Fruit fly (Drosophila melanogaster): ENCODE measurements around the gene RabGGTb.

The RabGGTb gene

DNA sequence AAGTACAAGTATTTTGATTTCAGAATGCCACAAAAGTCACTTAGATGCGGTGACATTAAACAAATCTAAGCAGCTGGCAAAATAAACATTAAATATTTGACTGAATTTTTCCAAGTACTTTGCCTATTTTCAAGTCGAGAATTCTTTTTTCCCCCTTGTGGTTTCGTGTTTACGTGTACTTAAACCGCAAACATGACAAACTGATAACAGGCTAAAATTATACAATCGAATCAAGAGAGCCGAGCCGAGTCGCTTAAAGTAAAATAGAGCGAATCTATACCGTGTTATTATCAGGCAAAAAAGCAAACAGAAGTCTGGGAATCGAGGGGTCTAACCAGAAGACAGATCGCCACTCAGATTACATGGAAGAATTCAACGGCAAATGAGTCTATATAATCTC lies 27.2 kb downstream of the RabGGTb start:
- TF ChIP-seq rgr (GFP tag; optimal IDR thresholded peaks at IDR 0.05) (no peak), Hr83 (GFP tag; optimal IDR thresholded peaks at IDR 0.05; ENCODE audit: poor library complexity, severe bottlenecking) (no peak), HLH106 (tag; optimal IDR thresholded peaks at IDR 0.05) (no peak), usp (GFP tag; optimal IDR thresholded peaks at IDR 0.05) (no peak), CG9705 (GFP tag; optimal IDR thresholded peaks at IDR 0.05) (no peak), GATAd (GFP tag; optimal IDR thresholded peaks at IDR 0.05) (no peak), N (GFP tag; optimal IDR thresholded peaks at IDR 0.05) (no peak), CG32264 (GFP tag; optimal IDR thresholded peaks at IDR 0.05) (no peak), jim (GFP tag; optimal IDR thresholded peaks at IDR 0.05) (no peak), Sp1 (GFP tag; optimal IDR thresholded peaks at IDR 0.05) (no peak), foxo (GFP tag; optimal IDR thresholded peaks at IDR 0.05) (no peak), dsf (GFP tag; optimal IDR thresholded peaks at IDR 0.05; ENCODE audit: borderline replicate concordance) (no peak), Rel (GFP tag; optimal IDR thresholded peaks at IDR 0.05) (no peak), Rel (tag; optimal IDR thresholded peaks at IDR 0.05) (no peak), Dif (GFP tag; optimal IDR thresholded peaks at IDR 0.05; ENCODE audit: partially characterized antibody) (no peak), OdsH (GFP tag; optimal IDR thresholded peaks at IDR 0.05) (no peak)

DNA sequence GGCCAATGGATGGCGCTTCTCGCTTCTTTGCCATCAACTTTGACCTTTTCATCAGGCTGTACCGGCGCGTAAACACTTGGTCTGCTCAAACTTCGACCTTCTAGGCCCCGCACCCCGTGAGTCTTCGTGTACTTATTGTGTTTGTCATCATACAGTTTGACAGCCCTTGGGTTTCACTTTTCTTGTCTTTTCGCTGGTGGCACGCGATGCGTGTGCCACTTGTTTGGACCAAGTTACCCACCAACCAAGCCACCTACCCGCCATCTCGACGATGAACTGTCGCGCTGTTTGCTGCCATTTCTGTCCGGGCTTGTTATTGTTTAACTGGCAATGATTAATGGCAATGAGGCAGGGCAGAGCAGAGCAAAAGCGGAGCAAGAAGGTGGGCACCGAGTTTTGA lies 28.9 kb downstream of the RabGGTb start:
- TF ChIP-seq Jra (GFP tag; optimal IDR thresholded peaks at IDR 0.05) (no peak), psq (GFP tag; optimal IDR thresholded peaks at IDR 0.05) (no peak), Sp1 (GFP tag; optimal IDR thresholded peaks at IDR 0.05) (no peak)

DNA sequence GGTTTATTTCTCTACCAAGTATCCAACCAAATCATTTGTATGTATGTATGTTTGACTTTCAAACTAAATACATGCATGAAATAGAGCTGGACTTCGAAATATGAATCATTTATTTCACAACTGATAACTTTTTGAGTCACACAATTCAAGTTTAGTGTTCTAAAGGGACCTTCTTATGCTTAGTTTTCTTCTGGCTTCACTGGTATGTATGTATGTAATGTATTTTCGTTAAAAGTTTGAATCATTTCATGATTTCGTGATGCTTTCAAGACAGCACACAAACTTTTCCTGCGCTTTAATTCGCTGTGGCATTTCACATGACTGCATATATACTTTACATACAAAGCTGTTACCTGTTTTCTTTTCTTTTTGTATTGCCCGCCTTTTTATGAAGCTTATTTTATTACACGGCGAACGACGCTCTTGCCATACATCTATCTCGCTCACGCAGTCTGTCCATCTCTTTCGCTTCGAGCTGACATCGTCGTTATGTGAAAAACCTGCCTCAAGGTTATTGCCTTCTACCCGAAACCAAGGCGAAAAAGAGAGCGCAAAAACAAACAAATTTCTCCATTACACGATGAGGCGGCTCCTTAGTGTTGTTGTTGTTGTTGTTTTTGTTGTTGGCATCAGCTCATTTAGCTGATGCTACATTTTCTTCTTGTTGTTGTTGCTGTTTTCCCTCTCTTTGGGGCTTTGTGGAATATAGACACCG lies 29.7 kb downstream of the RabGGTb start:
- TF ChIP-seq psq (GFP tag; optimal IDR thresholded peaks at IDR 0.05) (peak; percentile 74), Myc (optimal IDR thresholded peaks at IDR 0.05) (no peak), Hr83 (GFP tag; optimal IDR thresholded peaks at IDR 0.05; ENCODE audit: poor library complexity, severe bottlenecking) (no peak), Rel (GFP tag; optimal IDR thresholded peaks at IDR 0.05) (no peak), Rel (tag; optimal IDR thresholded peaks at IDR 0.05) (peak; percentile 87), Sp1 (GFP tag; optimal IDR thresholded peaks at IDR 0.05) (peak; percentile 33), Vsx2 (GFP tag; optimal IDR thresholded peaks at IDR 0.05; ENCODE audit: partially characterized antibody) (peak; percentile 7), Hr78 (GFP tag; optimal IDR thresholded peaks at IDR 0.05) (no peak), Abd-B (GFP tag; optimal IDR thresholded peaks at IDR 0.05) (no peak), Dif (GFP tag; optimal IDR thresholded peaks at IDR 0.05; ENCODE audit: partially characterized antibody) (no peak), N (GFP tag; optimal IDR thresholded peaks at IDR 0.05) (no peak), fru (GFP tag; optimal IDR thresholded peaks at IDR 0.05) (peak; percentile 36), tai (GFP tag; optimal IDR thresholded peaks at IDR 0.05) (peak; percentile 28), brk (GFP tag; optimal IDR thresholded peaks at IDR 0.05) (no peak), jim (GFP tag; optimal IDR thresholded peaks at IDR 0.05) (peak; percentile 29), h (GFP tag; optimal IDR thresholded peaks at IDR 0.05) (peak; percentile 25), Jra (GFP tag; optimal IDR thresholded peaks at IDR 0.05) (no peak), OdsH (GFP tag; optimal IDR thresholded peaks at IDR 0.05) (peak; percentile 17)

DNA sequence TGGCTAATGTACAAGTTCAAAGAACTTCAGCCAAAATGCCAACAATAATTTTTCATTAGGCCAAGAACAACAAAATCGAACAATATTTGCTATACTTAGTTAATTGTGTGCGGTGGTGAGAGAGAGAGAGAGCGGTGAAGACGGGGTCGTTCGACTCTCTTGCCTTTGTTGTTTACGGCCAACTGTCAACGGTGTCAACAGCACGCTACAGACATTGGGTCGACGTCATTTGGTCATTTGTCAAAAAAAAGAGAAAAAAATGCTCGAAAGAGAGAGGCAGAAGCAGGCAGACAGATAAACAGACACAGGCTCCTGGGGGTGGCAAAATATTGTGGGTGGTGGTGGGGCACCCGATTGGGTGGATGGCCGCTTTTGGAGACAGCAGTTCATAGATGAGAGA lies 30.6 kb downstream of the RabGGTb start:
- TF ChIP-seq dmrt93B (GFP tag; optimal IDR thresholded peaks at IDR 0.05), result no peak
- peak; percentile 72 for TF ChIP-seq Hr83 (GFP tag; optimal IDR thresholded peaks at IDR 0.05; ENCODE audit: poor library complexity, severe bottlenecking)
- TF ChIP-seq N (GFP tag; optimal IDR thresholded peaks at IDR 0.05), result no peak
- peak; percentile 9 for TF ChIP-seq Vsx2 (GFP tag; optimal IDR thresholded peaks at IDR 0.05; ENCODE audit: partially characterized antibody)

DNA sequence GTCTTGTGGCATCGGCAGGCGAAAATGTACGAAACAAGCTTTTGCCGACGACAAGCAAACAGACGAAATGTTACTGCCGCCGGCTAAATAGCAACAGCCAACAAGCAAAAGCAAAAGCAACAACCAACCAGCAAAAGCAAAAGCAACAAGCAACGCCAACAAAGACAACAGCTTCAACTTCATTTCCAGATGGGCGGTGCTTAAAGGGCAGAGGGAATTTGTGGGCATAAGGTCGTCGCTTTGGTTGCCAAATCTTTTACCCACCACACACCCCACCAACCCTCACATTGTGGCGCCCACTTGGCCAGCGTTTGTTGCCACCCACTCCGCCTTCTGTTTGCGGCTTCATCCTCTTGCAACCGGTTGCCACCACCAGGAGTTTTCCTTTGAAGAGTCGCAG lies 32.0 kb downstream of the RabGGTb start:
- TF ChIP-seq Hnf4 (GFP tag; optimal IDR thresholded peaks at IDR 0.05) (no peak), pan (optimal IDR thresholded peaks at IDR 0.05) (no peak), Myc (optimal IDR thresholded peaks at IDR 0.05) (no peak), foxo (GFP tag; optimal IDR thresholded peaks at IDR 0.05) (no peak), CG9705 (GFP tag; optimal IDR thresholded peaks at IDR 0.05) (no peak), jim (GFP tag; optimal IDR thresholded peaks at IDR 0.05) (no peak), usp (GFP tag; optimal IDR thresholded peaks at IDR 0.05) (no peak), HLH106 (tag; optimal IDR thresholded peaks at IDR 0.05) (no peak), tai (GFP tag; optimal IDR thresholded peaks at IDR 0.05) (no peak)

DNA sequence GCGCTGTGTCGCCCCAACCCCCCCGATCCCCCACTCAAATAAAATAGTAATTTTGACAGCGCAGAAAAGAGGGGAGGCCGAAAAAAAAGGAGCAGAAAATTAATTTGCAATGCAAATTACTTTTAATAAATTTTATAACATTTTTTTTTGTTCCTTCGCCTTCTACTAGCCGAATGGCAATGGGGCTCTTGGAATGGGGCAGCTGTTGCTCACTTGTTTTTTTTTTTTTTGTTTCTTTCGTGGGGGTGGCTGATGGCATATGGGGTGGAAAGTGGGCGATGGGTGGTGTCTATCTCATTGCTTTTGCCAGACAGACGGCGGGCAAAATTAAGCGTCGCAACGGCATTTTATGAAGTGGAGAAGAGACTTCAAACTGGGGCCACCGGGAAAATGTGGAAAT lies 41.7 kb downstream of the RabGGTb start:
- TF ChIP-seq sv (GFP tag; optimal IDR thresholded peaks at IDR 0.05) (no peak), CrebA (GFP tag; optimal IDR thresholded peaks at IDR 0.05; ENCODE audit: borderline replicate concordance) (no peak), foxo (GFP tag; optimal IDR thresholded peaks at IDR 0.05) (no peak), Dif (GFP tag; optimal IDR thresholded peaks at IDR 0.05; ENCODE audit: partially characterized antibody) (no peak), tai (GFP tag; optimal IDR thresholded peaks at IDR 0.05) (no peak), brk (GFP tag; optimal IDR thresholded peaks at IDR 0.05) (no peak), Mio (GFP tag; optimal IDR thresholded peaks at IDR 0.05) (no peak), Dfd (GFP tag; optimal IDR thresholded peaks at IDR 0.05) (no peak), woc (GFP tag; optimal IDR thresholded peaks at IDR 0.05) (no peak), dl (GFP tag; optimal IDR thresholded peaks at IDR 0.05; ENCODE audit: insufficient read depth in 1 of 2, partially characterized antibody in 2 of 2) (no peak), br (GFP tag; optimal IDR thresholded peaks at IDR 0.05) (no peak), Sp1 (GFP tag; optimal IDR thresholded peaks at IDR 0.05) (no peak)
